Worm (Caenorhabditis elegans): ENCODE results near the gene sym-1.
A peak's percentile ranks its signal among the peaks of the same experiment; 100 is the strongest.

sym-1 gene

ce11 chrX:14581429-14581828 is at the start of gene sym-1:
Gene sym-1, plus strand, starts transcription at chrX:14581622.
- TF ChIP-seq blmp-1 (tag; optimal IDR thresholded peaks at IDR 0.05) (peak; percentile 91), ztf-11 (tag; optimal IDR thresholded peaks at IDR 0.05) (no peak), mep-1 (tag; optimal IDR thresholded peaks at IDR 0.05) (peak; percentile 32), rnt-1 (tag; optimal IDR thresholded peaks at IDR 0.05) (no peak), fkh-10 (GFP tag; optimal IDR thresholded peaks at IDR 0.05) (no peak), lin-13 (GFP tag; optimal IDR thresholded peaks at IDR 0.05) (no peak), nhr-85 (tag) (peak; percentile 72), nhr-47 (tag; optimal IDR thresholded peaks at IDR 0.05) (no peak), elt-3 (tag; optimal IDR thresholded peaks at IDR 0.05) (peak in 1 of 6 experiments; percentile 15), nhr-11 (tag; optimal IDR thresholded peaks at IDR 0.05) (no peak), pag-3 (tag; optimal IDR thresholded peaks at IDR 0.05; ENCODE audit: borderline replicate concordance, insufficient read depth) (no peak), ceh-8 (GFP tag; optimal IDR thresholded peaks at IDR 0.05) (no peak), egl-13 (tag; optimal IDR thresholded peaks at IDR 0.05) (no peak), sox-4 (tag; optimal IDR thresholded peaks at IDR 0.05) (no peak), ceh-63 (GFP tag; optimal IDR thresholded peaks at IDR 0.05) (no peak), zip-4 (GFP tag; optimal IDR thresholded peaks at IDR 0.05) (no peak), lin-14 (GFP tag; optimal IDR thresholded peaks at IDR 0.05) (peak; percentile 39)

- TF ChIP-seq nhr-19 (GFP tag; conservative IDR thresholded peaks at IDR 0.05) (no peak), Y116A8C.19 (tag; optimal IDR thresholded peaks at IDR 0.05; ENCODE audit: borderline replicate concordance) (no peak), ceh-63 (GFP tag; optimal IDR thresholded peaks at IDR 0.05) (no peak), unc-86 (tag; optimal IDR thresholded peaks at IDR 0.05) (no peak), hlh-17 (GFP tag; optimal IDR thresholded peaks at IDR 0.05; ENCODE audit: borderline replicate concordance) (no peak), lsy-2 (tag; optimal IDR thresholded peaks at IDR 0.05) (no peak), nhr-71 (tag; optimal IDR thresholded peaks at IDR 0.05) (no peak), hpl-2 (GFP tag; optimal IDR thresholded peaks at IDR 0.05) (no peak), zag-1 (tag; optimal IDR thresholded peaks at IDR 0.05) (no peak), ces-1 (GFP tag; optimal IDR thresholded peaks at IDR 0.05) (no peak), efl-3 (GFP tag; optimal IDR thresholded peaks at IDR 0.05) (no peak), mab-9 (GFP tag; IDR thresholded peaks at IDR 0.05) (no peak), lin-39 (tag; optimal IDR thresholded peaks at IDR 0.05) (no peak), isw-1 (GFP tag; IDR thresholded peaks at IDR 0.05) (no peak), irx-1 (tag; optimal IDR thresholded peaks at IDR 0.05) (no peak), aly-2 (tag; optimal IDR thresholded peaks at IDR 0.05) (no peak), nhr-47 (tag; optimal IDR thresholded peaks at IDR 0.05) (no peak), egl-27 (tag; optimal IDR thresholded peaks at IDR 0.05) (no peak), ets-5 (GFP tag; IDR thresholded peaks at IDR 0.05) (no peak), pqm-1 (tag; optimal IDR thresholded peaks at IDR 0.05) (no peak)
Observed at ce11 chrX:14534117-14534516, 47.3 kb upstream of the sym-1 start, which contains the start of gene T24C2.5. Gene T24C2.5, plus strand, starts transcription at chrX:14534417.

ce11 chrX:14534596-14534995 is 46.8 kb upstream of the sym-1 start:
- TF ChIP-seq pax-3 (tag; optimal IDR thresholded peaks at IDR 0.05) (no peak), zag-1 (tag; optimal IDR thresholded peaks at IDR 0.05) (no peak), sup-37 (GFP tag; optimal IDR thresholded peaks at IDR 0.05) (no peak), lsy-2 (tag; optimal IDR thresholded peaks at IDR 0.05) (no peak), blmp-1 (tag; optimal IDR thresholded peaks at IDR 0.05) (peak; percentile 14), mep-1 (tag; optimal IDR thresholded peaks at IDR 0.05) (no peak), nhr-85 (tag) (peak; percentile 73)

ce11 chrX:14535913-14536312 is 45.5 kb upstream of the sym-1 start:
- TF ChIP-seq nhr-237 (tag; optimal IDR thresholded peaks at IDR 0.05) (no peak), elt-2 (tag; optimal IDR thresholded peaks at IDR 0.05) (peak; percentile 37)
